Worm (Caenorhabditis elegans) whole organism, late embryonic: ENCODE measurements around the gene gcn-2.

Source experiments
- C38D4.7 ChIP-seq: fragments of 200-800 bp; sonication (Bioruptor generic); optimal IDR thresholded peaks from 2 replicates; lab custom pipeline; 2018; ENCODE audit warnings: mild to moderate bottlenecking, missing genetic modification characterization, moderate library complexity, missing compliant biosample characterization
- F13H6.1 ChIP-seq: sonication (generic microtip); optimal IDR thresholded peaks from 2 replicates; lab custom pipeline; 2016; ENCODE audit warnings: missing genetic modification characterization, missing compliant biosample characterization
- K02D7.2 ChIP-seq: sonication (generic microtip); optimal IDR thresholded peaks from 2 replicates; lab custom pipeline; 2017; ENCODE audit warnings: mild to moderate bottlenecking, missing genetic modification characterization, missing compliant biosample characterization
- K09A11.1 ChIP-seq: sonication (generic microtip); optimal IDR thresholded peaks from 2 replicates; lab custom pipeline; 2017; ENCODE audit warnings: antibody characterized with exemption, mild to moderate bottlenecking, missing genetic modification characterization, missing compliant biosample characterization; ENCODE audit not compliant: insufficient read depth
- T23F11.4 ChIP-seq: fragments of 200-800 bp; sonication (Bioruptor generic); optimal IDR thresholded peaks from 2 replicates; lab custom pipeline; 2018; ENCODE audit warnings: mild to moderate bottlenecking, missing genetic modification characterization, missing compliant biosample characterization
- ahr-1 ChIP-seq: sonication (generic microtip); optimal IDR thresholded peaks from 2 replicates; lab custom pipeline; 2016; ENCODE audit warnings: missing genetic modification characterization, missing compliant biosample characterization
- ceh-18 ChIP-seq: sonication (generic microtip); optimal IDR thresholded peaks from 2 replicates; lab custom pipeline; 2016; ENCODE audit warnings: missing genetic modification characterization, missing compliant biosample characterization
- ceh-19 ChIP-seq: fragments of 200-800 bp; sonication (Bioruptor generic); optimal IDR thresholded peaks from 2 replicates; lab custom pipeline; 2018; ENCODE audit warnings: mild to moderate bottlenecking, missing genetic modification characterization, missing compliant biosample characterization
- ceh-30 ChIP-seq: fragments of 150-350 bp; optimal IDR thresholded peaks from 2 replicates; lab custom pipeline; 2014; ENCODE audit warnings: missing biosample characterization, missing genetic modification characterization
- ceh-34 ChIP-seq: sonication (generic microtip); optimal IDR thresholded peaks from 2 replicates; lab custom pipeline; 2016; ENCODE audit warnings: mild to moderate bottlenecking, missing genetic modification characterization, missing compliant biosample characterization
- ceh-45 ChIP-seq: fragments of 200-800 bp; sonication (Bioruptor generic); IDR thresholded peaks from 2 replicates; pipeline ENCODE4 v1.3.6; 2022; ENCODE audit warnings: missing genetic modification reagents, missing genetic modification characterization, missing compliant biosample characterization
- ceh-6 ChIP-seq: fragments of 200-800 bp; sonication (Bioruptor generic); optimal IDR thresholded peaks from 2 replicates; lab custom pipeline; 2018; ENCODE audit warnings: mild to moderate bottlenecking, missing genetic modification characterization, missing compliant biosample characterization
- dmd-4 ChIP-seq: sonication (generic microtip); optimal IDR thresholded peaks from 2 replicates; lab custom pipeline; 2016; ENCODE audit warnings: borderline replicate concordance, missing genetic modification characterization, missing compliant biosample characterization
- elt-2 ChIP-seq: sonication (generic microtip); optimal IDR thresholded peaks from 2 replicates; lab custom pipeline; 2016; ENCODE audit warnings: missing genetic modification reagents, missing genetic modification characterization, missing compliant biosample characterization
- elt-4 ChIP-seq: sonication (generic microtip); optimal IDR thresholded peaks from 2 replicates; lab custom pipeline; 2016; ENCODE audit warnings: missing genetic modification characterization, missing compliant biosample characterization
- fkh-10 ChIP-seq: fragments of 150-350 bp; optimal IDR thresholded peaks from 2 replicates; lab custom pipeline; 2014; ENCODE audit warnings: missing biosample characterization, missing genetic modification reagents, missing genetic modification characterization
- hlh-13 ChIP-seq: fragments of 200-800 bp; sonication (Bioruptor generic); optimal IDR thresholded peaks from 2 replicates; lab custom pipeline; 2018; ENCODE audit warnings: mild to moderate bottlenecking, missing genetic modification characterization, missing compliant biosample characterization
- hlh-30 ChIP-seq: sonication (generic microtip); optimal IDR thresholded peaks from 2 replicates; lab custom pipeline; 2017; ENCODE audit warnings: antibody characterized with exemption, missing genetic modification characterization, missing compliant biosample characterization; ENCODE audit not compliant: insufficient read depth
- hlh-6 ChIP-seq: sonication (generic microtip); optimal IDR thresholded peaks from 2 replicates; lab custom pipeline; 2016; ENCODE audit warnings: missing genotype, missing genetic modification characterization, missing compliant biosample characterization
- hlh-8 ChIP-seq: sonication (generic microtip); optimal IDR thresholded peaks from 2 replicates; lab custom pipeline; 2016; ENCODE audit warnings: missing genotype, missing genetic modification characterization, missing compliant biosample characterization
- lin-11 ChIP-seq: fragments of 200-800 bp; sonication (Bioruptor generic); optimal IDR thresholded peaks from 2 replicates; lab custom pipeline; 2018; ENCODE audit warnings: mild to moderate bottlenecking, missing genetic modification characterization, missing compliant biosample characterization
- madf-2 ChIP-seq: sonication (generic microtip); optimal IDR thresholded peaks from 2 replicates; lab custom pipeline; 2017; ENCODE audit warnings: missing genetic modification characterization, missing compliant biosample characterization
- mec-3 ChIP-seq: sonication (generic microtip); optimal IDR thresholded peaks from 2 replicates; lab custom pipeline; 2016; ENCODE audit warnings: borderline replicate concordance, missing genetic modification characterization, missing compliant biosample characterization
- nfya-1 ChIP-seq: sonication (generic microtip); optimal IDR thresholded peaks from 2 replicates; lab custom pipeline; 2017; ENCODE audit warnings: missing genetic modification characterization, mild to moderate bottlenecking, missing compliant biosample characterization, antibody characterized with exemption, moderate library complexity
- nhr-232 ChIP-seq: sonication (generic microtip); optimal IDR thresholded peaks from 2 replicates; lab custom pipeline; 2016; ENCODE audit warnings: missing genetic modification characterization, missing compliant biosample characterization
- pat-9 ChIP-seq: fragments of 200-800 bp; sonication (Bioruptor generic); optimal IDR thresholded peaks from 2 replicates; lab custom pipeline; 2018; ENCODE audit warnings: mild to moderate bottlenecking, missing genetic modification characterization, moderate library complexity, missing compliant biosample characterization
- pha-4 ChIP-seq: fragments of 150-350 bp; optimal IDR thresholded peaks from 2 replicates; lab custom pipeline; 2018; ENCODE audit warnings: missing biosample characterization, missing genetic modification reagents, missing genetic modification characterization
- pqm-1 ChIP-seq: sonication (generic microtip); optimal IDR thresholded peaks from 2 replicates; lab custom pipeline; 2016; ENCODE audit warnings: missing genetic modification characterization, missing compliant biosample characterization
- ref-2 ChIP-seq: sonication (generic microtip); optimal IDR thresholded peaks from 2 replicates; lab custom pipeline; 2016; ENCODE audit warnings: missing genetic modification characterization, missing compliant biosample characterization
- sox-2 ChIP-seq: fragments of 200-800 bp; sonication (Bioruptor generic); IDR thresholded peaks from 2 replicates; pipeline ENCODE4 v1.3.6; 2022; ENCODE audit warnings: missing genetic modification reagents, missing genetic modification characterization, missing compliant biosample characterization
- syd-9 ChIP-seq: sonication (generic microtip); optimal IDR thresholded peaks from 2 replicates; lab custom pipeline; 2016; ENCODE audit warnings: mild to moderate bottlenecking, missing genetic modification characterization, moderate library complexity, missing compliant biosample characterization
- tbx-2 ChIP-seq: sonication (generic microtip); optimal IDR thresholded peaks from 2 replicates; lab custom pipeline; 2016; ENCODE audit warnings: missing genetic modification characterization, missing compliant biosample characterization
- ttx-3 ChIP-seq: sonication (generic microtip); optimal IDR thresholded peaks from 2 replicates; lab custom pipeline; 2016; ENCODE audit warnings: missing genetic modification reagents, missing genetic modification characterization, missing compliant biosample characterization
- unc-3 ChIP-seq, 2 experiments: fragments of 200-800 bp in 1 of 2; sonication (Bioruptor generic) in 1 of 2; sonication (generic microtip) in 1 of 2; conservative IDR thresholded peaks in 1 of 2; optimal IDR thresholded peaks in 1 of 2; 2 replicates each; pipeline versions ENCODE4 v1.3.6 to Lab custom; 2016 to 2022; ENCODE audit warnings: missing compliant biosample characterization in 2 of 2, missing genetic modification characterization in 2 of 2, missing genetic modification reagents in 1 of 2
- unc-42 ChIP-seq: sonication (generic microtip); optimal IDR thresholded peaks from 2 replicates; lab custom pipeline; 2016; ENCODE audit warnings: missing genotype, missing genetic modification characterization, missing compliant biosample characterization
- ztf-16 ChIP-seq: sonication (generic microtip); optimal IDR thresholded peaks from 2 replicates; lab custom pipeline; 2017; ENCODE audit warnings: missing genetic modification characterization, missing compliant biosample characterization

gcn-2 gene

ce11 chrII:13085951-13086350 is 2.0 kb downstream of the gcn-2 start:
- TF ChIP-seq dmd-4 (tag; lab: Kevin White, UChicago): no peak
- no peak for TF ChIP-seq hlh-8
- no peak for TF ChIP-seq F13H6.1 (tag; lab: Kevin White, UChicago)
- no peak for TF ChIP-seq syd-9
- TF ChIP-seq K02D7.2 (tag; lab: Kevin White, UChicago): no peak
- TF ChIP-seq ahr-1 (tag; lab: Kevin White, UChicago): no peak

- TF ChIP-seq K09A11.1 (no peak), fkh-10 (GFP tag; lab: Kevin White, UChicago) (no peak), pqm-1 (no peak), sox-2 (GFP tag; lab: Robert Waterston, UW) (no peak)
Observed at ce11 chrII:13091123-13091522, 7.2 kb downstream of the gcn-2 start, which contains the start of gene Y81G3A.4. Y81G3A.4 (plus strand) TSS chrII:13091423.

- no peak for TF ChIP-seq pat-9 (tag; lab: Kevin White, UChicago)
- no peak for TF ChIP-seq elt-4
- no peak for TF ChIP-seq ztf-16
- no peak for TF ChIP-seq ceh-30 (tag; lab: Kevin White, UChicago)
- no peak for TF ChIP-seq T23F11.4 (GFP tag; lab: Kevin White, UChicago)
- TF ChIP-seq lin-11 (tag; lab: Kevin White, UChicago): no peak
- TF ChIP-seq madf-2: no peak
- TF ChIP-seq sox-2 (GFP tag; lab: Robert Waterston, UW): no peak
- no peak for TF ChIP-seq ceh-19
- no peak for TF ChIP-seq nfya-1 (tag; lab: Kevin White, UChicago)
- TF ChIP-seq ceh-18: no peak
- TF ChIP-seq nhr-232 (tag; lab: Kevin White, UChicago): no peak
- no peak for TF ChIP-seq elt-2
- TF ChIP-seq mec-3 (tag; lab: Kevin White, UChicago): no peak
Observed at ce11 chrII:13091857-13092256, 7.9 kb downstream of the gcn-2 start.

ce11 chrII:13096345-13096744 is 12.4 kb downstream of the gcn-2 start:
- TF ChIP-seq madf-2 (no peak), tbx-2 (tag; lab: Kevin White, UChicago) (no peak), C38D4.7 (GFP tag; lab: Kevin White, UChicago) (no peak), hlh-8 (no peak), hlh-6 (no peak), pqm-1 (no peak), unc-42 (tag; lab: Kevin White, UChicago) (no peak), nfya-1 (tag; lab: Kevin White, UChicago) (no peak), hlh-13 (GFP tag; lab: Kevin White, UChicago) (no peak), unc-3 (GFP tag; conservative IDR thresholded peaks at IDR 0.05; lab: Robert Waterston, UW) (no peak), unc-3 (tag; optimal IDR thresholded peaks at IDR 0.05; lab: Kevin White, UChicago) (no peak), ceh-45 (GFP tag; lab: Robert Waterston, UW) (no peak), pha-4 (no peak), ceh-30 (tag; lab: Kevin White, UChicago) (no peak), syd-9 (no peak)

- TF ChIP-seq ceh-19 (no peak), ceh-34 (tag; lab: Kevin White, UChicago) (no peak), nfya-1 (tag; lab: Kevin White, UChicago) (no peak), ceh-6 (GFP tag; lab: Kevin White, UChicago) (no peak), unc-3 (GFP tag; conservative IDR thresholded peaks at IDR 0.05; lab: Robert Waterston, UW) (no peak), unc-3 (tag; optimal IDR thresholded peaks at IDR 0.05; lab: Kevin White, UChicago) (no peak), pat-9 (tag; lab: Kevin White, UChicago) (no peak), ttx-3 (tag; lab: Kevin White, UChicago) (no peak), tbx-2 (tag; lab: Kevin White, UChicago) (no peak), pha-4 (no peak), ahr-1 (tag; lab: Kevin White, UChicago) (no peak), ref-2 (no peak), hlh-30 (tag; lab: Kevin White, UChicago) (no peak)
Observed at ce11 chrII:13098175-13098574, 14.2 kb downstream of the gcn-2 start, which contains the start of gene col-86. col-86 (minus strand) TSS chrII:13098275.
